Worm (Caenorhabditis elegans) whole organism, midembryonic: ENCODE data around the gene osta-3.

Experiments used
- cog-1 ChIP-seq: sonication (generic microtip); optimal IDR thresholded peaks from 2 replicates; lab custom pipeline; 2016; ENCODE audit warnings: missing genetic modification characterization, missing compliant biosample characterization
- flt-1 ChIP-seq: fragments of 200-800 bp; sonication (Bioruptor generic); IDR thresholded peaks from 2 replicates; pipeline ENCODE4 v1.3.6; 2022; ENCODE audit warnings: missing genetic modification characterization, missing compliant biosample characterization
- ref-1 ChIP-seq: fragments of 200-800 bp; sonication (Bioruptor generic); conservative IDR thresholded peaks from 2 replicates; pipeline ENCODE4 v1.3.6; 2022; ENCODE audit warnings: missing genetic modification reagents, missing genetic modification characterization, missing compliant biosample characterization

DNA sequence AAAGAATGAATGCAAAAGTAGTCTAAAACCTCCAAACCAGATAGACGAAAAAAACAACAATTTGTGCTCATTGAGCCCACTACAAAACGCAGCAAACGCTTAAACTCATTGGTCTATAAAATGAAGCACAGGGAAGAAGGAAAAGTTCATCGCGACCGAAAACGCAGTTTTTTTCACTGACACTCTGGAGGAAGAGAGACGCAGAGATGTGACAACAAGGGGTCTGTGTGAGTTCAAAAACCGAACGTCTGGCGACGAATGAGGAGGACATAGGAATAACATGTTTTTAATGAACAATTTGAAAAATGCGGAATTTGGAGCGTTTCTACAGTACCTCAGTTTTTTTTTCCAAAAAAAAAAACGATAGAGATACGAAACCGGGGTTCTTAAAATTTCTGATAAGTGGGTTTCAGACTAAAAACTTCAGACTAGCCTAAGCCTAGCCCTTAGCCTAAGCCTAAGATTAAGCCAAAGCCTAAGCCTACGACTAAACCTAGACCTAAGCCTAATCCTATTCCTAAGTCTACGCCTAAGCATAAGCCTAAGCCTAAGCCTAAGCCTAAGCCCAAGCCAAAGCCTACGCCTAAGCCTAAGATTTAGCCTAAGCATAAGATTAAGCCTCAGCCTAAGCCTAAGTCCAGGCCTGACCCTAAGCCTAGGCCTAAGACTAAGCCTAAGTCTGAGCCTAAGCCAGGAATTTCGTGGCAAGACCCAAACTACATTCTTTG lies 7.1 kb downstream of the osta-3 start:
- TF ChIP-seq ref-1 (no peak), cog-1 (no peak), flt-1 (0 out of 2 replicates have a peak, but pooled peaks have one; percentile 36)
